Fruit fly (Drosophila melanogaster): ENCODE data around the gene Acbp5.

Gene Acbp5

dm6 chr3L:8748839-8749238 lies 39.5 kb downstream of the Acbp5 start (continued):
- TF ChIP-seq Hr3 (GFP tag; optimal IDR thresholded peaks at IDR 0.05): peak; percentile 1
- TF ChIP-seq H2.0 (GFP tag; IDR thresholded peaks at IDR 0.05): peak; percentile 26; the same call in 1 of the 2 replicates
- TF ChIP-seq CG3407 (GFP tag; optimal IDR thresholded peaks at IDR 0.05): no peak
- TF ChIP-seq ase (GFP tag; IDR thresholded peaks at IDR 0.05): peak; percentile 69; the same call in 2 of the 3 replicates
- peak; percentile 13 for TF ChIP-seq lilli (GFP tag; optimal IDR thresholded peaks at IDR 0.05)
- no peak for TF ChIP-seq CG2678 (tag; optimal IDR thresholded peaks at IDR 0.05)
- no peak for TF ChIP-seq Nf-YB (GFP tag; optimal IDR thresholded peaks at IDR 0.05)
- TF ChIP-seq CG31441 (GFP tag; IDR thresholded peaks at IDR 0.05): no peak
- no peak for TF ChIP-seq CG6683 (GFP tag; optimal IDR thresholded peaks at IDR 0.05)
- no peak for TF ChIP-seq CG11723 (GFP tag; optimal IDR thresholded peaks at IDR 0.05)
- TF ChIP-seq sima (GFP tag; optimal IDR thresholded peaks at IDR 0.05): no peak
- no peak for TF ChIP-seq CG17612 (GFP tag; IDR thresholded peaks at IDR 0.05)
- TF ChIP-seq CG6254 (GFP tag; optimal IDR thresholded peaks at IDR 0.05): no peak
- TF ChIP-seq HmgD (GFP tag; optimal IDR thresholded peaks at IDR 0.05): no peak
- no peak for TF ChIP-seq CG6689 (GFP tag; IDR thresholded peaks at IDR 0.05)
- no peak for TF ChIP-seq CG13894 (tag; optimal IDR thresholded peaks at IDR 0.05)
- peak; percentile 53; the same call in 2 of the 3 replicates for TF ChIP-seq dysf (GFP tag; IDR thresholded peaks at IDR 0.05)
- no peak for TF ChIP-seq pfk (GFP tag; optimal IDR thresholded peaks at IDR 0.05)
- TF ChIP-seq CG11093 (GFP tag; IDR thresholded peaks at IDR 0.05): no peak
- no peak for TF ChIP-seq CG9609 (GFP tag; optimal IDR thresholded peaks at IDR 0.05)
- TF ChIP-seq CG8290 (GFP tag; optimal IDR thresholded peaks at IDR 0.05): peak; percentile 21
- TF ChIP-seq CG8290 (tag; optimal IDR thresholded peaks at IDR 0.05): peak in 1 of 2 experiments; percentile 48
- no peak for TF ChIP-seq CG16813 (GFP tag; IDR thresholded peaks at IDR 0.05; ENCODE audit: partially characterized antibody)
- peak; percentile 19; the same call in 1 of the 2 replicates for TF ChIP-seq CG6272 (GFP tag; IDR thresholded peaks at IDR 0.05)
- no peak for TF ChIP-seq CG3838 (GFP tag; optimal IDR thresholded peaks at IDR 0.05)
- peak; percentile 22 for TF ChIP-seq zen (tag; optimal IDR thresholded peaks at IDR 0.05)
- TF ChIP-seq zfh1 (GFP tag; IDR thresholded peaks at IDR 0.05): peak; percentile 43; the same call in 1 of the 3 replicates
- TF ChIP-seq CG4730 (GFP tag; IDR thresholded peaks at IDR 0.05): peak; percentile 50
- peak in 1 of 2 experiments; percentile 74 for TF ChIP-seq prd (optimal IDR thresholded peaks at IDR 0.05)
- TF ChIP-seq prd (GFP tag; IDR thresholded peaks at IDR 0.05): peak; percentile 42; the same call in 1 of the 3 replicates
- no peak for TF ChIP-seq CG2116 (GFP tag; optimal IDR thresholded peaks at IDR 0.05)
- TF ChIP-seq HLH3B (GFP tag; IDR thresholded peaks at IDR 0.05): no peak
- TF ChIP-seq pzg (GFP tag; optimal IDR thresholded peaks at IDR 0.05): no peak
- TF ChIP-seq zf30C (GFP tag; optimal IDR thresholded peaks at IDR 0.05): no peak
- TF ChIP-seq Hr39 (optimal IDR thresholded peaks at IDR 0.05): no peak
- peak; percentile 58; the same call in 2 of the 3 replicates for TF ChIP-seq Dbx (GFP tag; IDR thresholded peaks at IDR 0.05)
- TF ChIP-seq ap (GFP tag; IDR thresholded peaks at IDR 0.05): 0 out of 2 replicates have a peak, but pooled peaks have one; percentile 14
- no peak for TF ChIP-seq ftz-f1 (GFP tag; optimal IDR thresholded peaks at IDR 0.05)
- TF ChIP-seq CG12155 (GFP tag; optimal IDR thresholded peaks at IDR 0.05): peak; percentile 19
- TF ChIP-seq CG32772 (GFP tag; IDR thresholded peaks at IDR 0.05): peak; percentile 48; the same call in 1 of the 2 replicates
- TF ChIP-seq CG14710 (tag; optimal IDR thresholded peaks at IDR 0.05): no peak
- no peak for TF ChIP-seq hth (optimal IDR thresholded peaks at IDR 0.05)
- TF ChIP-seq hkb (optimal IDR thresholded peaks at IDR 0.05): no peak
- TF ChIP-seq hkb (GFP tag; IDR thresholded peaks at IDR 0.05): no peak
- TF ChIP-seq chn (GFP tag; optimal IDR thresholded peaks at IDR 0.05): no peak
- TF ChIP-seq ind (GFP tag; optimal IDR thresholded peaks at IDR 0.05): peak; percentile 20
- peak; percentile 74 for TF ChIP-seq CG9932 (GFP tag; IDR thresholded peaks at IDR 0.05)
- no peak for TF ChIP-seq CG6765 (GFP tag; optimal IDR thresholded peaks at IDR 0.05)
- TF ChIP-seq gcm (GFP tag; optimal IDR thresholded peaks at IDR 0.05): no peak
- 0 out of 3 replicates have a peak, but pooled peaks have one; percentile 47 for TF ChIP-seq CG6791 (GFP tag; IDR thresholded peaks at IDR 0.05; ENCODE audit: partially characterized antibody)
- TF ChIP-seq bowl (GFP tag; IDR thresholded peaks at IDR 0.05): no peak
- peak; percentile 22 for TF ChIP-seq CG17359 (tag; optimal IDR thresholded peaks at IDR 0.05)
- TF ChIP-seq CG7357 (GFP tag; IDR thresholded peaks at IDR 0.05): no peak

All from whole organism, embryonic.